Worm (Caenorhabditis elegans): ENCODE measurements around the gene cyp-34A8.

DNA sequence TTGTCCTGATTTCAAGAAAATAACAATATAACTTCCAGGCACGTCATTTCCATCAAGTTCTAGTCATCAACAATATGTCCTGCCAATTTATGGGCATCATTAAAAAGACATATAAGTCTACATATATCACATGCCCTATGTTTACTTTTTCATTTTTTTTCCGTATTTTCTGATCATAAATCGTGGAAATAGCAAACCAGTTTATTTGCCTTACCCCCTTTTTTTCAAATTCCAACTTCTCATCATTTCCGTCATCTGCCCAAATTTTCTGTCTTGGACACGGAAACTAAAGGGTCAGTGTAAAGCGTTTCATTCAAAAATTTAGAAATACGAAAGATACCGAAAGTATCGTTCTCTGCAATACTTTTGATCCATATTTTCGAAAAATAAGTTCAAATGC lies 24.7 kb upstream of the cyp-34A8 start:
- no peak for TF ChIP-seq ceh-43 (GFP tag; optimal IDR thresholded peaks at IDR 0.05)
- no peak for TF ChIP-seq unc-62 (GFP tag; optimal IDR thresholded peaks at IDR 0.05)
- no peak for TF ChIP-seq elt-1 (tag; optimal IDR thresholded peaks at IDR 0.05; ENCODE audit: borderline replicate concordance, insufficient read depth)
- TF ChIP-seq cnd-1 (tag; optimal IDR thresholded peaks at IDR 0.05), result no peak
- no peak for TF ChIP-seq bed-3 (GFP tag; optimal IDR thresholded peaks at IDR 0.05)
- TF ChIP-seq ztf-11 (tag; optimal IDR thresholded peaks at IDR 0.05), result no peak
- TF ChIP-seq pha-4 (tag; optimal IDR thresholded peaks at IDR 0.05), result no peak
- no peak for TF ChIP-seq sem-2 (GFP tag; optimal IDR thresholded peaks at IDR 0.05)
- no peak for TF ChIP-seq nhr-12 (tag; optimal IDR thresholded peaks at IDR 0.05)
- TF ChIP-seq unc-39 (tag; optimal IDR thresholded peaks at IDR 0.05), result no peak
- no peak for TF ChIP-seq lin-13 (tag; optimal IDR thresholded peaks at IDR 0.05)

Measured in whole organism, mixed stage, embryonic.